Worm (Caenorhabditis elegans) whole organism, late embryonic: ENCODE data around the gene nstp-6.

ENCODE experiments used
- F13H6.1 ChIP-seq: sonication (generic microtip); optimal IDR thresholded peaks from 2 replicates; lab custom pipeline; 2016; ENCODE audit warnings: missing genetic modification characterization, missing compliant biosample characterization
- K09A11.1 ChIP-seq: sonication (generic microtip); optimal IDR thresholded peaks from 2 replicates; lab custom pipeline; 2017; ENCODE audit warnings: antibody characterized with exemption, mild to moderate bottlenecking, missing genetic modification characterization, missing compliant biosample characterization; ENCODE audit not compliant: insufficient read depth
- ahr-1 ChIP-seq: sonication (generic microtip); optimal IDR thresholded peaks from 2 replicates; lab custom pipeline; 2016; ENCODE audit warnings: missing genetic modification characterization, missing compliant biosample characterization
- ama-1 ChIP-seq: fragments of 150-350 bp; optimal IDR thresholded peaks from 2 replicates; lab custom pipeline; 2014
- ceh-30 ChIP-seq: fragments of 150-350 bp; optimal IDR thresholded peaks from 2 replicates; lab custom pipeline; 2014; ENCODE audit warnings: missing biosample characterization, missing genetic modification characterization
- ceh-48 ChIP-seq: sonication (generic microtip); optimal IDR thresholded peaks from 2 replicates; lab custom pipeline; 2016; ENCODE audit warnings: missing genetic modification characterization, inconsistent platforms, missing compliant biosample characterization
- ceh-9 ChIP-seq: sonication (generic microtip); optimal IDR thresholded peaks from 2 replicates; lab custom pipeline; 2016; ENCODE audit warnings: mild to moderate bottlenecking, missing genetic modification characterization, inconsistent platforms, missing compliant biosample characterization
- che-1 ChIP-seq: sonication (generic microtip); optimal IDR thresholded peaks from 2 replicates; lab custom pipeline; 2016; ENCODE audit warnings: mild to moderate bottlenecking, missing genetic modification characterization, missing compliant biosample characterization
- ets-4 ChIP-seq: sonication (generic microtip); optimal IDR thresholded peaks from 2 replicates; lab custom pipeline; 2016; ENCODE audit warnings: missing genetic modification characterization, missing compliant biosample characterization
- fkh-10 ChIP-seq: fragments of 150-350 bp; optimal IDR thresholded peaks from 2 replicates; lab custom pipeline; 2014; ENCODE audit warnings: missing biosample characterization, missing genetic modification reagents, missing genetic modification characterization
- nhr-11 ChIP-seq: fragments of 150-350 bp; optimal IDR thresholded peaks from 2 replicates; lab custom pipeline; 2014; ENCODE audit warnings: missing biosample characterization, missing genetic modification characterization
- pha-4 ChIP-seq: fragments of 150-350 bp; optimal IDR thresholded peaks from 2 replicates; lab custom pipeline; 2018; ENCODE audit warnings: missing biosample characterization, missing genetic modification reagents, missing genetic modification characterization
- pqm-1 ChIP-seq: sonication (generic microtip); optimal IDR thresholded peaks from 2 replicates; lab custom pipeline; 2016; ENCODE audit warnings: missing genetic modification characterization, missing compliant biosample characterization
- rnt-1 ChIP-seq: sonication (generic microtip); optimal IDR thresholded peaks from 2 replicates; lab custom pipeline; 2016; ENCODE audit warnings: missing genetic modification characterization, missing compliant biosample characterization

DNA sequence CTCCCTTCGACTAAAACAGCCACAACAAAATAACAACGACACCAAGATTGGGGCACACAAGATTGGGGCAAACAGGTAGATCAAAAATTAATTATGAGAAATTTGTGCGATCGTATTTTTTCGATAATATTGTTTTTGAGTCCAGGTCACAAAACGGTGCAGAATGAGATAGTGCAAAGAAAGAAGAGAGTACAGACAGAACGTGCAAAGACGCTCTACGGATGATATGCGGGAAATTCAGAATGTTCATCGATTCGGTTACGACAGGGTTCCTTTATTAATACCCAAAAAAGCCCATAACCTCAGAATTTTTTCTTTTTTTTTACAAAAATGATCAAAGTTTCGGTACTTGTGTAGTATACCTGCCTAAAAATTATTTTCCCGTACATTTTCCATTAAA, 8.1 kb downstream of the nstp-6 start:
- TF ChIP-seq ahr-1 (tag; lab: Kevin White, UChicago) (no peak), F13H6.1 (tag; lab: Kevin White, UChicago) (no peak), pha-4 (tag; lab: Kevin White, UChicago) (no peak), pqm-1 (tag; lab: Kevin White, UChicago) (no peak), ets-4 (tag; lab: Kevin White, UChicago) (no peak), ceh-48 (tag; lab: Kevin White, UChicago) (no peak), fkh-10 (GFP tag; lab: Kevin White, UChicago) (no peak), K09A11.1 (no peak), ceh-9 (tag; lab: Kevin White, UChicago) (no peak), ama-1 (lab: Kevin White, UChicago) (no peak), che-1 (tag; lab: Kevin White, UChicago) (no peak), ceh-30 (tag; lab: Kevin White, UChicago) (no peak), nhr-11 (tag; lab: Kevin White, UChicago) (no peak), rnt-1 (tag; lab: Kevin White, UChicago) (no peak)
